Worm (Caenorhabditis elegans) whole organism, late embryonic: ENCODE data around the gene col-168.

Experiments
- F13H6.1 ChIP-seq: sonication (generic microtip); optimal IDR thresholded peaks from 2 replicates; lab custom pipeline; 2016; ENCODE audit warnings: missing genetic modification characterization, missing compliant biosample characterization
- K02D7.2 ChIP-seq: sonication (generic microtip); optimal IDR thresholded peaks from 2 replicates; lab custom pipeline; 2017; ENCODE audit warnings: mild to moderate bottlenecking, missing genetic modification characterization, missing compliant biosample characterization
- K09A11.1 ChIP-seq: sonication (generic microtip); optimal IDR thresholded peaks from 2 replicates; lab custom pipeline; 2017; ENCODE audit warnings: antibody characterized with exemption, mild to moderate bottlenecking, missing genetic modification characterization, missing compliant biosample characterization; ENCODE audit not compliant: insufficient read depth
- ahr-1 ChIP-seq: sonication (generic microtip); optimal IDR thresholded peaks from 2 replicates; lab custom pipeline; 2016; ENCODE audit warnings: missing genetic modification characterization, missing compliant biosample characterization
- ceh-19 ChIP-seq: fragments of 200-800 bp; sonication (Bioruptor generic); optimal IDR thresholded peaks from 2 replicates; lab custom pipeline; 2018; ENCODE audit warnings: mild to moderate bottlenecking, missing genetic modification characterization, missing compliant biosample characterization
- ceh-30 ChIP-seq: fragments of 150-350 bp; optimal IDR thresholded peaks from 2 replicates; lab custom pipeline; 2014; ENCODE audit warnings: missing biosample characterization, missing genetic modification characterization
- ceh-31 ChIP-seq: sonication (generic microtip); optimal IDR thresholded peaks from 2 replicates; lab custom pipeline; 2016; ENCODE audit warnings: missing genetic modification characterization, missing compliant biosample characterization
- ceh-34 ChIP-seq: sonication (generic microtip); optimal IDR thresholded peaks from 2 replicates; lab custom pipeline; 2016; ENCODE audit warnings: mild to moderate bottlenecking, missing genetic modification characterization, missing compliant biosample characterization
- ceh-45 ChIP-seq: fragments of 200-800 bp; sonication (Bioruptor generic); IDR thresholded peaks from 2 replicates; pipeline ENCODE4 v1.3.6; 2022; ENCODE audit warnings: missing genetic modification reagents, missing genetic modification characterization, missing compliant biosample characterization
- ceh-6 ChIP-seq: fragments of 200-800 bp; sonication (Bioruptor generic); optimal IDR thresholded peaks from 2 replicates; lab custom pipeline; 2018; ENCODE audit warnings: mild to moderate bottlenecking, missing genetic modification characterization, missing compliant biosample characterization
- che-1 ChIP-seq: sonication (generic microtip); optimal IDR thresholded peaks from 2 replicates; lab custom pipeline; 2016; ENCODE audit warnings: mild to moderate bottlenecking, missing genetic modification characterization, missing compliant biosample characterization
- dmd-4 ChIP-seq: sonication (generic microtip); optimal IDR thresholded peaks from 2 replicates; lab custom pipeline; 2016; ENCODE audit warnings: borderline replicate concordance, missing genetic modification characterization, missing compliant biosample characterization
- dve-1 ChIP-seq: sonication (generic microtip); optimal IDR thresholded peaks from 2 replicates; lab custom pipeline; 2017; ENCODE audit warnings: antibody characterized with exemption, mild to moderate bottlenecking, missing genetic modification characterization, missing compliant biosample characterization
- elt-2 ChIP-seq: sonication (generic microtip); optimal IDR thresholded peaks from 2 replicates; lab custom pipeline; 2016; ENCODE audit warnings: missing genetic modification reagents, missing genetic modification characterization, missing compliant biosample characterization
- elt-4 ChIP-seq: sonication (generic microtip); optimal IDR thresholded peaks from 2 replicates; lab custom pipeline; 2016; ENCODE audit warnings: missing genetic modification characterization, missing compliant biosample characterization
- eyg-1 ChIP-seq: sonication (generic microtip); optimal IDR thresholded peaks from 2 replicates; lab custom pipeline; 2016; ENCODE audit warnings: missing genotype, missing genetic modification characterization, missing compliant biosample characterization
- fax-1 ChIP-seq: sonication (generic microtip); optimal IDR thresholded peaks from 2 replicates; lab custom pipeline; 2016; ENCODE audit warnings: missing genotype, missing genetic modification characterization, missing compliant biosample characterization
- fkh-10 ChIP-seq: fragments of 150-350 bp; optimal IDR thresholded peaks from 2 replicates; lab custom pipeline; 2014; ENCODE audit warnings: missing biosample characterization, missing genetic modification reagents, missing genetic modification characterization
- fkh-6 ChIP-seq: sonication (generic microtip); optimal IDR thresholded peaks from 2 replicates; lab custom pipeline; 2016; ENCODE audit warnings: missing genetic modification characterization, missing compliant biosample characterization
- gmeb-2 ChIP-seq: sonication (generic microtip); optimal IDR thresholded peaks from 2 replicates; lab custom pipeline; 2016; ENCODE audit warnings: missing genetic modification characterization, inconsistent platforms, missing compliant biosample characterization
- hlh-13 ChIP-seq: fragments of 200-800 bp; sonication (Bioruptor generic); optimal IDR thresholded peaks from 2 replicates; lab custom pipeline; 2018; ENCODE audit warnings: mild to moderate bottlenecking, missing genetic modification characterization, missing compliant biosample characterization
- hlh-15 ChIP-seq: sonication (generic microtip); optimal IDR thresholded peaks from 2 replicates; lab custom pipeline; 2016; ENCODE audit warnings: missing genetic modification characterization, missing compliant biosample characterization
- hlh-30 ChIP-seq: sonication (generic microtip); optimal IDR thresholded peaks from 2 replicates; lab custom pipeline; 2017; ENCODE audit warnings: antibody characterized with exemption, missing genetic modification characterization, missing compliant biosample characterization; ENCODE audit not compliant: insufficient read depth
- hlh-6 ChIP-seq: sonication (generic microtip); optimal IDR thresholded peaks from 2 replicates; lab custom pipeline; 2016; ENCODE audit warnings: missing genotype, missing genetic modification characterization, missing compliant biosample characterization
- lin-11 ChIP-seq: fragments of 200-800 bp; sonication (Bioruptor generic); optimal IDR thresholded peaks from 2 replicates; lab custom pipeline; 2018; ENCODE audit warnings: mild to moderate bottlenecking, missing genetic modification characterization, missing compliant biosample characterization
- madf-2 ChIP-seq: sonication (generic microtip); optimal IDR thresholded peaks from 2 replicates; lab custom pipeline; 2017; ENCODE audit warnings: missing genetic modification characterization, missing compliant biosample characterization
- mec-3 ChIP-seq: sonication (generic microtip); optimal IDR thresholded peaks from 2 replicates; lab custom pipeline; 2016; ENCODE audit warnings: borderline replicate concordance, missing genetic modification characterization, missing compliant biosample characterization
- nfya-1 ChIP-seq: sonication (generic microtip); optimal IDR thresholded peaks from 2 replicates; lab custom pipeline; 2017; ENCODE audit warnings: missing genetic modification characterization, mild to moderate bottlenecking, missing compliant biosample characterization, antibody characterized with exemption, moderate library complexity
- nhr-232 ChIP-seq: sonication (generic microtip); optimal IDR thresholded peaks from 2 replicates; lab custom pipeline; 2016; ENCODE audit warnings: missing genetic modification characterization, missing compliant biosample characterization
- npax-4 ChIP-seq: sonication (generic microtip); optimal IDR thresholded peaks from 2 replicates; lab custom pipeline; 2016; ENCODE audit warnings: missing genetic modification characterization, missing compliant biosample characterization
- pqm-1 ChIP-seq: sonication (generic microtip); optimal IDR thresholded peaks from 2 replicates; lab custom pipeline; 2016; ENCODE audit warnings: missing genetic modification characterization, missing compliant biosample characterization
- pros-1 ChIP-seq: fragments of 150-350 bp; optimal IDR thresholded peaks from 2 replicates; lab custom pipeline; 2014; ENCODE audit warnings: missing biosample characterization, missing genetic modification reagents, missing genetic modification characterization
- rnt-1 ChIP-seq: sonication (generic microtip); optimal IDR thresholded peaks from 2 replicates; lab custom pipeline; 2016; ENCODE audit warnings: missing genetic modification characterization, missing compliant biosample characterization
- sox-4 ChIP-seq: sonication (generic microtip); optimal IDR thresholded peaks from 2 replicates; lab custom pipeline; 2017; ENCODE audit warnings: mild to moderate bottlenecking, missing genetic modification characterization, inconsistent platforms, missing compliant biosample characterization
- ttx-3 ChIP-seq: sonication (generic microtip); optimal IDR thresholded peaks from 2 replicates; lab custom pipeline; 2016; ENCODE audit warnings: missing genetic modification reagents, missing genetic modification characterization, missing compliant biosample characterization
- unc-3 ChIP-seq, 2 experiments: fragments of 200-800 bp in 1 of 2; sonication (Bioruptor generic) in 1 of 2; sonication (generic microtip) in 1 of 2; conservative IDR thresholded peaks in 1 of 2; optimal IDR thresholded peaks in 1 of 2; 2 replicates each; pipeline versions ENCODE4 v1.3.6 to Lab custom; 2016 to 2022; ENCODE audit warnings: missing compliant biosample characterization in 2 of 2, missing genetic modification characterization in 2 of 2, missing genetic modification reagents in 1 of 2
- unc-55 ChIP-seq: sonication (generic microtip); optimal IDR thresholded peaks from 2 replicates; lab custom pipeline; 2017; ENCODE audit warnings: missing biosample characterization, missing genetic modification reagents, missing genetic modification characterization
- unc-86 ChIP-seq: sonication (generic microtip); optimal IDR thresholded peaks from 2 replicates; lab custom pipeline; 2016; ENCODE audit warnings: missing genetic modification characterization, missing compliant biosample characterization
- zip-5 ChIP-seq: sonication (generic microtip); optimal IDR thresholded peaks from 2 replicates; lab custom pipeline; 2016; ENCODE audit warnings: missing genetic modification characterization, missing compliant biosample characterization
- ztf-16 ChIP-seq: sonication (generic microtip); optimal IDR thresholded peaks from 2 replicates; lab custom pipeline; 2017; ENCODE audit warnings: missing genetic modification characterization, missing compliant biosample characterization

col-168 gene

DNA sequence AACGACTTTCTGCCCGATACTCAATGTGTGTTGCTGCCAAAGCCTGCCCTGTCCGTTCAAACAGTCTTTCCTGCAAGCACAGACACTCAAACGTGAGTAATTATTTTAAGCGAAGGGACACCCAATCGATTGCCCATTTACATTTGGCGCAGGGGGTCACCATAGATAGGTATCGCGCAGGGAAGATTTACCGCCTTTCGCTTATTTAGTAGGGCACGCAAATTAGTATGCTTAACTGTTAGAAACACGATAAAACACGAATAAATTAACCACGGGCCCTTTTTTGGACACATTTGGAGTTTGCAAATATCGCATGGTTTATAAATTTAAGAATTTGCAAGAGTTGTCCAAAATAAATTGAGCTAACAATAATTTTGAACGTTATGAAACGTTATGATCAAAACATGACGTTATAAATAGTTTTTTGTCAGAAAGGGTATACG is 29.8 kb upstream of the col-168 start (continued):
- no peak for TF ChIP-seq zip-5 (tag; lab: Kevin White, UChicago)
- TF ChIP-seq ceh-19 (GFP tag; lab: Kevin White, UChicago), result peak; percentile 52
- TF ChIP-seq unc-3 (GFP tag; conservative IDR thresholded peaks at IDR 0.05; lab: Robert Waterston, UW), result 0 out of 2 replicates have a peak, but pooled peaks have one; percentile 27
- peak; percentile 76 for TF ChIP-seq unc-3 (tag; optimal IDR thresholded peaks at IDR 0.05; lab: Kevin White, UChicago)
- TF ChIP-seq ceh-45 (GFP tag; lab: Robert Waterston, UW), result peak; percentile 63; the same call in 1 of the 2 replicates
- peak; percentile 92 for TF ChIP-seq K09A11.1 (tag; lab: Kevin White, UChicago)
- peak; percentile 69 for TF ChIP-seq sox-4 (tag; lab: Kevin White, UChicago)
- TF ChIP-seq rnt-1 (tag; lab: Kevin White, UChicago), result peak; percentile 96
- TF ChIP-seq fkh-6 (tag; lab: Kevin White, UChicago), result peak; percentile 73
- TF ChIP-seq pros-1 (tag; lab: Kevin White, UChicago), result peak; percentile 91
- no peak for TF ChIP-seq elt-4
- peak; percentile 89 for TF ChIP-seq unc-86 (tag; lab: Kevin White, UChicago)
- peak; percentile 53 for TF ChIP-seq lin-11
- TF ChIP-seq mec-3 (tag; lab: Kevin White, UChicago), result peak; percentile 67
- peak; percentile 91 for TF ChIP-seq pqm-1 (tag; lab: Kevin White, UChicago)
- TF ChIP-seq ceh-34 (tag; lab: Kevin White, UChicago), result peak; percentile 93
- TF ChIP-seq madf-2 (tag; lab: Kevin White, UChicago), result peak; percentile 83
- no peak for TF ChIP-seq K02D7.2
- TF ChIP-seq elt-2 (tag; lab: Kevin White, UChicago), result peak; percentile 80
- peak; percentile 30 for TF ChIP-seq npax-4 (tag; lab: Kevin White, UChicago)
- TF ChIP-seq che-1 (tag; lab: Kevin White, UChicago), result no peak
- peak; percentile 72 for TF ChIP-seq ttx-3 (tag; lab: Kevin White, UChicago)
- TF ChIP-seq ahr-1 (tag; lab: Kevin White, UChicago), result peak; percentile 61
- peak; percentile 78 for TF ChIP-seq hlh-30 (tag; lab: Kevin White, UChicago)
- TF ChIP-seq ceh-31 (tag; lab: Kevin White, UChicago), result peak; percentile 98
- peak; percentile 66 for TF ChIP-seq ceh-6
- peak; percentile 54 for TF ChIP-seq hlh-15 (tag; lab: Kevin White, UChicago)
- peak; percentile 79 for TF ChIP-seq eyg-1 (tag; lab: Kevin White, UChicago)

DNA sequence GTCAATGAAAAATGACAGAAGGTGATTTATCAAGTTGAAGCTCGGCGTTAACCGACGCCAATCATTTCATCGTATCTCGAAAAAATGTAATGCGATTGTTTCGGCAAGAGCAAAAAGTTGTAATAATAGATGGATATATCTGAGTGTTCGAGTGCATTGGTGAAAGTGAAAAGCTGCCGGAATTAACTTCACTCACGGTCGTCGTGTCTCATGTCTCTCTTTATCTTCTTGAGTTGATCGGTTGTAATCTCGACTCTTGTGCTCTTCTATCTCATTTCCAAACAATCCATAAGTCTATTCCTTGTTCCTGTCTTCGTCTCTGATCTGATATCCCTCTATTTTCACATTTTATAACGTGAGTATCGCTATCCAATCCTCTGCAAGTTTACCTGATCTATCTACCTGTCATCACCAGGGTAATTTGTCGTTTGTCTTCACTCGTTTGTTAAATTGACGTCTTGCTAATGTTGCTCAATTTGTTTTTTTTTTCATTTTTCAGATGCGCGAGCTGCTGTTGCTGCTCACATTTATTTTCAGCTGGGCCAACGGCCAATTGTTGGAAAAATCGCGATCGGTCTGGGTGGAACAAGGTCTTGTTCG is 26.4 kb upstream of the col-168 start, which contains the start of gene cest-16:
cest-16 (plus strand) TSS at position 302 of the 600 bp plus-strand sequence.
- TF ChIP-seq npax-4 (tag; lab: Kevin White, UChicago) (no peak), unc-55 (GFP tag; lab: Kevin White, UChicago) (peak; percentile 54)

- TF ChIP-seq hlh-13 (no peak), ceh-30 (tag; lab: Kevin White, UChicago) (no peak), hlh-30 (tag; lab: Kevin White, UChicago) (no peak), nfya-1 (no peak), hlh-6 (tag; lab: Kevin White, UChicago) (no peak), ztf-16 (tag; lab: Kevin White, UChicago) (no peak), fkh-10 (no peak), elt-4 (no peak), unc-86 (tag; lab: Kevin White, UChicago) (no peak), dmd-4 (tag; lab: Kevin White, UChicago) (no peak), gmeb-2 (tag; lab: Kevin White, UChicago) (no peak), K09A11.1 (tag; lab: Kevin White, UChicago) (no peak), F13H6.1 (tag; lab: Kevin White, UChicago) (no peak), eyg-1 (tag; lab: Kevin White, UChicago) (no peak), dve-1 (tag; lab: Kevin White, UChicago) (no peak), unc-55 (GFP tag; lab: Kevin White, UChicago) (no peak), rnt-1 (tag; lab: Kevin White, UChicago) (no peak), fax-1 (tag; lab: Kevin White, UChicago) (no peak), npax-4 (tag; lab: Kevin White, UChicago) (no peak), nhr-232 (tag; lab: Kevin White, UChicago) (no peak)
- TF ChIP-seq, all 69 proteins: peak for 0
These were observed 14.8 kb upstream of the col-168 start, which contains the start of gene npr-38 for ce11 chrX:6311391-6311790. TSS of gene npr-38 (plus strand) at chrX:6311691.
